Fruit fly (Drosophila melanogaster): ENCODE data around the gene CG5646.

- TF ChIP-seq CG12236 (GFP tag; optimal IDR thresholded peaks at IDR 0.05) (no peak), CG8478 (optimal IDR thresholded peaks at IDR 0.05) (no peak), Tbp (GFP tag; optimal IDR thresholded peaks at IDR 0.05) (no peak), Pdp1 (GFP tag; optimal IDR thresholded peaks at IDR 0.05) (peak in 1 of 2 experiments; percentile 36), CG4360 (GFP tag; IDR thresholded peaks at IDR 0.05) (no peak), CG18599 (GFP tag; optimal IDR thresholded peaks at IDR 0.05) (peak; percentile 18), zfh2 (GFP tag; optimal IDR thresholded peaks at IDR 0.05) (no peak), CG7928 (GFP tag; optimal IDR thresholded peaks at IDR 0.05) (no peak)
Measured at dm6 chr3R:27605534-27606250, 44.6 kb upstream of the CG5646 start.

Data from whole organism, embryonic.